Fruit fly (Drosophila melanogaster): ENCODE data around the gene AkhR.

Gene AkhR

dm6 chr2L:6723750-6724503 lies 7.9 kb upstream of the AkhR start, which contains the start of gene Liprin-alpha (continued):
- TF ChIP-seq NFAT (GFP tag; IDR thresholded peaks at IDR 0.05) (no peak), lola (GFP tag; optimal IDR thresholded peaks at IDR 0.05) (peak in 1 of 3 experiments; percentile 66), pum (GFP tag; optimal IDR thresholded peaks at IDR 0.05) (no peak), CG34224 (GFP tag; IDR thresholded peaks at IDR 0.05; ENCODE audit: partially characterized antibody) (no peak; the same call in 2 of the 3 replicates), Scr (GFP tag; IDR thresholded peaks at IDR 0.05; ENCODE audit: partially characterized antibody) (no peak), sisA (GFP tag; IDR thresholded peaks at IDR 0.05) (no peak), fu2 (GFP tag; optimal IDR thresholded peaks at IDR 0.05) (no peak), CG8765 (GFP tag; IDR thresholded peaks at IDR 0.05) (no peak), bbx (GFP tag; IDR thresholded peaks at IDR 0.05; ENCODE audit: partially characterized antibody) (peak; percentile 44; the same call in 1 of the 2 replicates), CG1603 (tag; optimal IDR thresholded peaks at IDR 0.05) (no peak), CG10147 (GFP tag; optimal IDR thresholded peaks at IDR 0.05) (no peak), CG4328 (GFP tag; optimal IDR thresholded peaks at IDR 0.05) (no peak), CG18262 (tag; optimal IDR thresholded peaks at IDR 0.05) (no peak), CG6175 (GFP tag; IDR thresholded peaks at IDR 0.05) (peak; percentile 96), Lpt (GFP tag; optimal IDR thresholded peaks at IDR 0.05) (no peak), CG17802 (tag; optimal IDR thresholded peaks at IDR 0.05) (no peak), BEAF-32 (GFP tag; optimal IDR thresholded peaks at IDR 0.05) (no peak), HHEX (GFP tag; optimal IDR thresholded peaks at IDR 0.05) (no peak), CG13287 (GFP tag; IDR thresholded peaks at IDR 0.05; ENCODE audit: partially characterized antibody) (no peak), Deaf1 (tag; optimal IDR thresholded peaks at IDR 0.05) (no peak), sens (GFP tag) (peak; percentile 43), crp (GFP tag; optimal IDR thresholded peaks at IDR 0.05) (no peak), CG3995 (GFP tag; optimal IDR thresholded peaks at IDR 0.05) (no peak), MTF-1 (GFP tag; optimal IDR thresholded peaks at IDR 0.05; ENCODE audit: borderline replicate concordance) (no peak), CG33557 (GFP tag; optimal IDR thresholded peaks at IDR 0.05) (no peak), Ada2b (GFP tag; IDR thresholded peaks at IDR 0.05) (no peak), CG3847 (GFP tag; IDR thresholded peaks at IDR 0.05) (no peak), CG34376 (GFP tag; optimal IDR thresholded peaks at IDR 0.05) (no peak), CG1832 (GFP tag; optimal IDR thresholded peaks at IDR 0.05) (no peak), CG42726 (GFP tag; IDR thresholded peaks at IDR 0.05; ENCODE audit: partially characterized antibody) (0 out of 2 replicates have a peak, but pooled peaks have one; percentile 5), cg (GFP tag; optimal IDR thresholded peaks at IDR 0.05) (peak; percentile 99), CG4360 (GFP tag; IDR thresholded peaks at IDR 0.05) (no peak), CoRest (tag; optimal IDR thresholded peaks at IDR 0.05) (no peak), CG32767 (GFP tag; IDR thresholded peaks at IDR 0.05) (no peak), bowl (GFP tag; IDR thresholded peaks at IDR 0.05) (no peak), Dad (GFP tag; optimal IDR thresholded peaks at IDR 0.05) (no peak), Dp (GFP tag; optimal IDR thresholded peaks at IDR 0.05) (no peak), Stat92E (GFP tag; optimal IDR thresholded peaks at IDR 0.05) (peak in 1 of 3 experiments; percentile 73), zf30C (GFP tag; optimal IDR thresholded peaks at IDR 0.05) (no peak), Awh (GFP tag; IDR thresholded peaks at IDR 0.05) (0 out of 2 replicates have a peak, but pooled peaks have one; percentile 37), mam (GFP tag; optimal IDR thresholded peaks at IDR 0.05) (no peak), CG18599 (GFP tag; optimal IDR thresholded peaks at IDR 0.05) (no peak), CG10565 (GFP tag; optimal IDR thresholded peaks at IDR 0.05) (no peak), mirr (GFP tag; optimal IDR thresholded peaks at IDR 0.05) (no peak), CG10366 (GFP tag; IDR thresholded peaks at IDR 0.05) (no peak), CG8478 (optimal IDR thresholded peaks at IDR 0.05) (peak; percentile 88), pfk (GFP tag; optimal IDR thresholded peaks at IDR 0.05) (no peak), chif (GFP tag; optimal IDR thresholded peaks at IDR 0.05) (no peak)

Measured in whole organism, embryonic.